Worm (Caenorhabditis elegans) whole organism, early embryonic: ENCODE measurements around the gene zak-1.

Source experiments
- F13C5.2 ChIP-seq: sonication (generic microtip); optimal IDR thresholded peaks from 2 replicates; lab custom pipeline; 2017; ENCODE audit warnings: mild to moderate bottlenecking, missing genetic modification characterization, inconsistent platforms, missing compliant biosample characterization
- ets-7 ChIP-seq: sonication (generic microtip); optimal IDR thresholded peaks from 2 replicates; lab custom pipeline; 2016; ENCODE audit warnings: missing genotype, missing genetic modification characterization, missing compliant biosample characterization
- hmbx-1 ChIP-seq: sonication (generic microtip); optimal IDR thresholded peaks from 2 replicates; lab custom pipeline; 2016; ENCODE audit warnings: mild to moderate bottlenecking, missing genetic modification characterization, missing compliant biosample characterization
- tbx-37 ChIP-seq: fragments of 200-800 bp; sonication (Bioruptor generic); conservative IDR thresholded peaks from 2 replicates; pipeline ENCODE4 v1.3.6; 2022; ENCODE audit warnings: missing genetic modification reagents, missing genetic modification characterization, missing compliant biosample characterization

DNA sequence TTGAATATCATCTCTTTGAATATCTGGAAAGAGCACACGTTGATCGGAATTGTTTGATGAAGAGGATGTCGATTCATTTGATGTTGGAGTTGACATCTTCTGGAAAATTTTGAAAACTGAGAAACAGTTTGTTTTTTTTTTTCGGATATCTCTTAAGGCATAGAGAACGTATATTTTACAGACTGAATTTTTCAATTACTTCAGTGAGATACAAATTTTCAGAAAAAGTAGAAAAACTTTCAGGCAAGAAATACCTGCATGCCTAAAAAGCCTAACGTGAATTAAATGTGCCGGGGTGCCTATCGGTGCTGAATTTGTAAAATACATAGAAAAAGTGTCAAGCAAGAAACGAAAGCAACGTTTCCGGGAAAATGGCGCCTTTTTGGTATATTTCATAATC, at the start of gene zak-1:
- TF ChIP-seq F13C5.2 (no peak), tbx-37 (no peak), ets-7 (no peak), hmbx-1 (tag; lab: Kevin White, UChicago) (no peak)
